Worm (Caenorhabditis elegans): Measurements from ENCODE around the gene B0563.6.

DNA sequence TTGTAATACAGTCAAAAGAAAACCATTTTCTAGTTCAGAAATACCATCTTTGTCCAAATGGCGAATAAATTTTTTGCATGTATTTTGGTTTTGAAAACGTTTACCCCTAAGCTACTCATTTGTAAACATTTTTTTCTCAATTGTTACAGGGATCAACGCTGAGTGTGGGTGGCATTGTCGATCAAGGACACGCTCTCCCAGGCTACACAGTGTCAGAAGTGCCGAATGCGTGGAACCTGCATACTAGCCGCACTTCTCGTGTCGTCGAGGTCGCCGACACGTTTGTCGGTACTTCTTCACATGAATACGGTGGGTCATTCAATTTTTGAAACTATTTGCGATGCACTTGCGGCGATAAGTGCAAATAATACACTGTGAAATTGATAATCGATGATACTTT lies 25.9 kb upstream of the B0563.6 start:
- TF ChIP-seq egl-27 (tag; optimal IDR thresholded peaks at IDR 0.05) (no peak), egl-43 (GFP tag; IDR thresholded peaks at IDR 0.05) (no peak), daf-12 (tag; optimal IDR thresholded peaks at IDR 0.05) (no peak), nhr-237 (tag; optimal IDR thresholded peaks at IDR 0.05) (no peak), jun-1 (tag; optimal IDR thresholded peaks at IDR 0.05) (no peak), aly-2 (tag; optimal IDR thresholded peaks at IDR 0.05) (no peak), nhr-76 (tag; optimal IDR thresholded peaks at IDR 0.05) (no peak)

Data from whole organism, L4 larva.